Worm (Caenorhabditis elegans): ENCODE results near the gene bir-1.

DNA sequence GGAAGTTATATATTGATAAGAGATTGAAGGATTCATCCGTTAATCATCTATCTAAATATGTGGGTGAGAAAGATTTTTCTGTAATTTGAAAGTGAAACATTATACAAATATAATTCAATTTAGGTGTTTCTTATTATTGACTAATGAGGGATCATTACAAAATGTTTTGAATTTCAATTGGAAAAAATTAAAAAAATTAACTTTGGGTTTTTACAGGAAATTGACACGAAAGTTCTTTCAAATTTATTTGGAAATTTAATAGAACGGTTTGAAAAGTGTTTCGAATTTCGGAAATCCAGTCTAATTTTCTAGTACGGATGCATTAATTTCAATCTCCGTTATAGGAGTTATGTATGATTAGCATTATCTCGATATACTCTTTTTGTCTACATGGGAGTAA is 8.8 kb downstream of the bir-1 start:
- no peak for TF ChIP-seq pha-4 (GFP tag; IDR thresholded peaks at IDR 0.05)
- no peak for TF ChIP-seq pha-4 (tag; optimal IDR thresholded peaks at IDR 0.05)
- no peak for TF ChIP-seq ces-1 (GFP tag; optimal IDR thresholded peaks at IDR 0.05)
- TF ChIP-seq mep-1 (tag; optimal IDR thresholded peaks at IDR 0.05): no peak
- no peak for TF ChIP-seq cey-2 (tag; optimal IDR thresholded peaks at IDR 0.05; ENCODE audit: borderline replicate concordance, insufficient read depth)
- no peak for TF ChIP-seq hmg-1.1 (GFP tag; IDR thresholded peaks at IDR 0.05)

Measured in whole organism, L4 larva.